Fruit fly (Drosophila melanogaster) whole organism, embryonic: ENCODE measurements around the gene CG13247.

Source experiments
- Atf-2 ChIP-seq: fragments of 200-800 bp; sonication (Bioruptor generic); optimal IDR thresholded peaks from 2 replicates; lab custom pipeline; 2016; ENCODE audit warnings: missing biosample characterization, missing genetic modification characterization
- Atf6 ChIP-seq: fragments of 200-800 bp; sonication (Bioruptor generic); IDR thresholded peaks from 2 replicates; pipeline ENCODE4 v1.3.6; 2022; ENCODE audit warnings: missing biosample characterization, missing genetic modification characterization
- B-H1 ChIP-seq: fragments of 200-800 bp; sonication (Bioruptor generic); IDR thresholded peaks from 3 replicates; pipeline ENCODE4 v1.3.6; 2022; ENCODE audit warnings: missing biosample characterization, missing genetic modification characterization
- BtbVII ChIP-seq: fragments of 200-800 bp; sonication (Bioruptor generic); optimal IDR thresholded peaks from 3 replicates; lab custom pipeline; 2017; ENCODE audit warnings: missing biosample characterization, mild to moderate bottlenecking, missing genetic modification characterization
- CG10959 ChIP-seq: fragments of 200-800 bp; sonication (Bioruptor generic); IDR thresholded peaks from 2 replicates; pipeline ENCODE4 v1.3.6; 2022; ENCODE audit warnings: missing biosample characterization, missing genetic modification characterization
- CG11398 ChIP-seq: fragments of 200-800 bp; sonication (Bioruptor generic); optimal IDR thresholded peaks from 2 replicates; lab custom pipeline; 2016; ENCODE audit warnings: missing biosample characterization, missing genetic modification characterization
- CG11456 ChIP-seq: fragments of 200-800 bp; sonication (Bioruptor generic); IDR thresholded peaks from 3 replicates; pipeline ENCODE4 v1.3.6; 2022; ENCODE audit warnings: missing biosample characterization, missing genetic modification characterization
- CG11695 ChIP-seq: fragments of 200-800 bp; sonication (Bioruptor generic); IDR thresholded peaks from 3 replicates; pipeline ENCODE4 v1.3.6; 2022; ENCODE audit warnings: missing biosample characterization, missing genetic modification characterization
- CG12071 ChIP-seq: fragments of 200-800 bp; sonication (Bioruptor generic); optimal IDR thresholded peaks from 3 replicates; lab custom pipeline; 2018; ENCODE audit warnings: missing biosample characterization, mild to moderate bottlenecking, missing genetic modification characterization
- CG13424 ChIP-seq: fragments of 200-800 bp; sonication (Bioruptor generic); optimal IDR thresholded peaks from 2 replicates; lab custom pipeline; 2019; ENCODE audit warnings: missing biosample characterization, mild to moderate bottlenecking, missing genetic modification characterization, moderate library complexity
- CG14050 ChIP-seq: fragments of 200-800 bp; sonication (Bioruptor generic); IDR thresholded peaks from 3 replicates; pipeline ENCODE4 v1.3.6; 2022; ENCODE audit warnings: missing biosample characterization, missing genetic modification characterization
- CG14667 ChIP-seq: fragments of 200-800 bp; sonication (Bioruptor generic); IDR thresholded peaks from 2 replicates; pipeline ENCODE4 v1.3.6; 2022; ENCODE audit warnings: missing biosample characterization, missing genetic modification characterization
- CG14965 ChIP-seq: fragments of 200-800 bp; sonication (Bioruptor generic); optimal IDR thresholded peaks from 2 replicates; lab custom pipeline; 2016; ENCODE audit warnings: missing biosample characterization, missing genetic modification characterization, borderline replicate concordance
- CG15514 ChIP-seq: fragments of 200-800 bp; sonication (Bioruptor generic); optimal IDR thresholded peaks from 3 replicates; lab custom pipeline; 2017; ENCODE audit warnings: missing biosample characterization, missing genetic modification characterization, mild to moderate bottlenecking, moderate library complexity, missing genetic modification reagents
- CG16863 ChIP-seq: fragments of 200-800 bp; sonication (Bioruptor generic); optimal IDR thresholded peaks from 3 replicates; lab custom pipeline; 2016; ENCODE audit warnings: missing biosample characterization, missing genetic modification characterization
- CG17802 ChIP-seq: fragments of 200-800 bp; sonication (Bioruptor generic); optimal IDR thresholded peaks from 2 replicates; lab custom pipeline; 2018; ENCODE audit warnings: missing biosample characterization, mild to moderate bottlenecking, missing genetic modification characterization, moderate library complexity
- CG3065 ChIP-seq: fragments of 200-800 bp; sonication (Bioruptor generic); optimal IDR thresholded peaks from 2 replicates; lab custom pipeline; 2016; ENCODE audit warnings: missing biosample characterization, missing genetic modification characterization
- CG32772 ChIP-seq: fragments of 200-800 bp; sonication (Bioruptor generic); IDR thresholded peaks from 2 replicates; pipeline ENCODE4 v1.3.6; 2022; ENCODE audit warnings: missing biosample characterization, missing genetic modification characterization
- CG6254 ChIP-seq: fragments of 200-800 bp; sonication (Bioruptor generic); optimal IDR thresholded peaks from 3 replicates; lab custom pipeline; 2017; ENCODE audit warnings: mild to moderate bottlenecking, missing biosample characterization, missing genetic modification reagents, missing genetic modification characterization
- CG6791 ChIP-seq: fragments of 200-800 bp; sonication (Bioruptor generic); IDR thresholded peaks from 3 replicates; pipeline ENCODE4 v1.3.6; 2022; ENCODE audit warnings: missing biosample characterization, missing genetic modification characterization; ENCODE audit not compliant: partially characterized antibody
- CG6854 ChIP-seq: fragments of 200-800 bp; sonication (Bioruptor generic); optimal IDR thresholded peaks from 3 replicates; lab custom pipeline; 2017; ENCODE audit warnings: missing biosample characterization, mild to moderate bottlenecking, missing genetic modification characterization
- CG7271 ChIP-seq: fragments of 200-800 bp; sonication (Bioruptor generic); optimal IDR thresholded peaks from 2 replicates; lab custom pipeline; 2018; ENCODE audit warnings: missing biosample characterization, mild to moderate bottlenecking, missing genetic modification characterization, moderate library complexity
- CG7839 ChIP-seq: fragments of 200-800 bp; sonication (Bioruptor generic); optimal IDR thresholded peaks from 3 replicates; lab custom pipeline; 2018; ENCODE audit warnings: missing biosample characterization, mild to moderate bottlenecking, missing genetic modification characterization, moderate library complexity
- CG7963 ChIP-seq: fragments of 200-800 bp; sonication (Bioruptor generic); IDR thresholded peaks from 3 replicates; pipeline ENCODE4 v1.3.6; 2022; ENCODE audit warnings: missing biosample characterization, missing genetic modification characterization; ENCODE audit not compliant: partially characterized antibody
- CG9876 ChIP-seq: fragments of 200-800 bp; sonication (Bioruptor generic); optimal IDR thresholded peaks from 2 replicates; lab custom pipeline; 2016; ENCODE audit warnings: missing biosample characterization, missing genetic modification characterization
- Max ChIP-seq: fragments of 200-800 bp; sonication (Bioruptor generic); optimal IDR thresholded peaks from 2 replicates; lab custom pipeline; 2016; ENCODE audit warnings: missing biosample characterization, mild to moderate bottlenecking, missing genetic modification characterization
- Scr ChIP-seq: fragments of 200-800 bp; sonication (Bioruptor generic); IDR thresholded peaks from 2 replicates; pipeline ENCODE4 v1.3.6; 2022; ENCODE audit warnings: missing biosample characterization, missing genetic modification characterization; ENCODE audit not compliant: partially characterized antibody
- Side ChIP-seq: fragments of 200-800 bp; sonication (Bioruptor generic); optimal IDR thresholded peaks from 2 replicates; lab custom pipeline; 2016; ENCODE audit warnings: missing biosample characterization, missing genetic modification characterization
- Sry-β ChIP-seq: fragments of 200-800 bp; sonication (Bioruptor generic); optimal IDR thresholded peaks from 2 replicates; lab custom pipeline; 2018; ENCODE audit warnings: missing biosample characterization, mild to moderate bottlenecking, missing genetic modification characterization, moderate library complexity
- Tbp ChIP-seq: fragments of >200 bp; optimal IDR thresholded peaks from 2 replicates; lab custom pipeline; 2018; ENCODE audit warnings: missing biosample characterization, missing genetic modification characterization
- amos ChIP-seq: fragments of 200-800 bp; sonication (Bioruptor generic); IDR thresholded peaks from 2 replicates; pipeline ENCODE4 v1.3.6; 2022; ENCODE audit warnings: missing biosample characterization, missing genetic modification characterization; ENCODE audit not compliant: partially characterized antibody
- az2 ChIP-seq: fragments of 200-800 bp; sonication (Bioruptor generic); optimal IDR thresholded peaks from 3 replicates; lab custom pipeline; 2016; ENCODE audit warnings: missing biosample characterization, missing genetic modification characterization
- crol ChIP-seq: fragments of 200-800 bp; sonication (Bioruptor generic); IDR thresholded peaks from 2 replicates; pipeline ENCODE4 v1.3.6; 2022; ENCODE audit warnings: missing biosample characterization, missing genetic modification characterization
- dmrt99B ChIP-seq: fragments of 200-800 bp; sonication (Bioruptor generic); optimal IDR thresholded peaks from 2 replicates; lab custom pipeline; 2018; ENCODE audit warnings: missing biosample characterization, mild to moderate bottlenecking, missing genetic modification characterization, moderate library complexity
- ems ChIP-seq: fragments of 200-800 bp; sonication (Bioruptor generic); optimal IDR thresholded peaks from 3 replicates; lab custom pipeline; 2016; ENCODE audit warnings: missing biosample characterization, missing genetic modification characterization
- fu2 ChIP-seq: fragments of 200-800 bp; sonication (Bioruptor generic); optimal IDR thresholded peaks from 2 replicates; lab custom pipeline; 2016; ENCODE audit warnings: missing biosample characterization, missing genetic modification characterization
- grau ChIP-seq: fragments of 200-800 bp; optimal IDR thresholded peaks from 3 replicates; lab custom pipeline; 2019; ENCODE audit warnings: missing biosample characterization, mild to moderate bottlenecking, missing genetic modification characterization, moderate library complexity
- insv ChIP-seq, 2 experiments: fragments of 200-800 bp; sonication (Bioruptor generic); optimal IDR thresholded peaks; 3 replicates each; lab custom pipeline; 2016 to 2018; ENCODE audit warnings: missing biosample characterization in 2 of 2, missing genetic modification characterization in 2 of 2
- jing ChIP-seq: fragments of 200-800 bp; sonication (Bioruptor generic); optimal IDR thresholded peaks from 2 replicates; lab custom pipeline; 2018; ENCODE audit warnings: missing biosample characterization, mild to moderate bottlenecking, missing genetic modification characterization
- kni ChIP-seq: fragments of 200-800 bp; sonication (Bioruptor generic); optimal IDR thresholded peaks from 3 replicates; lab custom pipeline; 2017; ENCODE audit warnings: mild to moderate bottlenecking, missing biosample characterization, missing genetic modification reagents, missing genetic modification characterization
- mirr ChIP-seq: fragments of 200-800 bp; sonication (Bioruptor generic); optimal IDR thresholded peaks from 3 replicates; lab custom pipeline; 2018; ENCODE audit warnings: missing biosample characterization, mild to moderate bottlenecking, missing genetic modification characterization
- oc ChIP-seq: fragments of 200-800 bp; sonication (Bioruptor generic); optimal IDR thresholded peaks from 2 replicates; lab custom pipeline; 2018; ENCODE audit warnings: missing biosample characterization, mild to moderate bottlenecking, missing genetic modification characterization, moderate library complexity
- org-1 ChIP-seq: fragments of 200-800 bp; sonication (Bioruptor generic); optimal IDR thresholded peaks from 2 replicates; lab custom pipeline; 2017; ENCODE audit warnings: missing biosample characterization, missing genetic modification characterization
- salm ChIP-seq: fragments of 200-800 bp; sonication (Bioruptor generic); optimal IDR thresholded peaks from 2 replicates; lab custom pipeline; 2018; ENCODE audit warnings: missing biosample characterization, mild to moderate bottlenecking, missing genetic modification characterization
- so ChIP-seq: fragments of 200-800 bp; sonication (Bioruptor generic); IDR thresholded peaks from 3 replicates; pipeline ENCODE4 v1.3.6; 2022; ENCODE audit warnings: missing biosample characterization, missing genetic modification characterization
- ssp ChIP-seq: fragments of 200-800 bp; sonication (Bioruptor generic); IDR thresholded peaks from 2 replicates; pipeline ENCODE4 v1.3.6; 2022; ENCODE audit warnings: missing biosample characterization, missing genetic modification characterization
- trh ChIP-seq: fragments of 200-800 bp; sonication (Bioruptor generic); optimal IDR thresholded peaks from 2 replicates; lab custom pipeline; 2016; ENCODE audit warnings: missing biosample characterization, missing genetic modification characterization
- tup ChIP-seq: fragments of 200-800 bp; sonication (Bioruptor generic); optimal IDR thresholded peaks from 2 replicates; lab custom pipeline; 2016; ENCODE audit warnings: missing biosample characterization, mild to moderate bottlenecking, missing genetic modification characterization, moderate library complexity

Gene CG13247

dm6 chr3L:20398243-20399222 is 28.4 kb downstream of the CG13247 start (continued):
- TF ChIP-seq CG14965 (GFP tag; lab: Kevin White, UChicago) (peak; percentile 38), CG10959 (GFP tag; lab: Robert Waterston, UW) (0 out of 2 replicates have a peak, but pooled peaks have one; percentile 46), oc (tag; lab: Kevin White, UChicago) (peak; percentile 60), Side (GFP tag; lab: Kevin White, UChicago) (peak; percentile 55), CG16863 (GFP tag; lab: Kevin White, UChicago) (peak; percentile 72), trh (peak; percentile 46), tup (peak; percentile 32), az2 (GFP tag; lab: Kevin White, UChicago) (peak; percentile 83), CG12071 (peak; percentile 67), so (GFP tag; lab: Robert Waterston, UW) (peak; percentile 86), Tbp (GFP tag; lab: Kevin White, UChicago) (no peak), jing (GFP tag; lab: Kevin White, UChicago) (peak; percentile 58), CG11398 (GFP tag; lab: Kevin White, UChicago) (peak; percentile 23), grau (tag; lab: Kevin White, UChicago) (peak; percentile 91), fu2 (GFP tag; lab: Kevin White, UChicago) (peak; percentile 70), Max (GFP tag; lab: Kevin White, UChicago) (peak; percentile 83), CG6254 (GFP tag; lab: Kevin White, UChicago) (peak; percentile 44), Atf6 (GFP tag; lab: Robert Waterston, UW) (peak; percentile 84), CG13424 (peak; percentile 91), CG9876 (GFP tag; lab: Kevin White, UChicago) (peak; percentile 6), dmrt99B (tag; lab: Kevin White, UChicago) (peak; percentile 93), CG7271 (peak; percentile 25), CG32772 (GFP tag; lab: Robert Waterston, UW) (peak; percentile 23; the same call in 1 of the 2 replicates), Scr (GFP tag; lab: Robert Waterston, UW) (no peak), B-H1 (GFP tag; lab: Robert Waterston, UW) (peak; percentile 67), kni (GFP tag; lab: Kevin White, UChicago) (peak; percentile 77), insv (GFP tag; optimal IDR thresholded peaks at IDR 0.05; lab: Kevin White, UChicago) (peak in 1 of 2 experiments; percentile 12), CG11456 (GFP tag; lab: Robert Waterston, UW) (peak; percentile 74; the same call in 2 of the 3 replicates), BtbVII (GFP tag; lab: Kevin White, UChicago) (peak; percentile 87), CG7963 (GFP tag; lab: Robert Waterston, UW) (no peak), crol (GFP tag; lab: Robert Waterston, UW) (no peak), ssp (peak; percentile 63), org-1 (GFP tag; lab: Kevin White, UChicago) (peak; percentile 81), CG7839 (peak; percentile 91), CG6791 (GFP tag; lab: Robert Waterston, UW) (no peak), CG11695 (GFP tag; lab: Robert Waterston, UW) (peak; percentile 82), CG3065 (GFP tag; lab: Kevin White, UChicago) (peak; percentile 33), Atf-2 (GFP tag; lab: Kevin White, UChicago) (peak; percentile 63), CG14050 (GFP tag; lab: Robert Waterston, UW) (peak; percentile 69), CG14667 (peak; percentile 47), CG6854 (GFP tag; lab: Kevin White, UChicago) (peak; percentile 87), CG17802 (tag; lab: Kevin White, UChicago) (peak; percentile 56), amos (no peak), mirr (peak; percentile 80), ems (peak; percentile 69), Sry-β (GFP tag; lab: Kevin White, UChicago) (peak; percentile 33), CG15514 (GFP tag; lab: Kevin White, UChicago) (peak; percentile 55), salm (tag; lab: Kevin White, UChicago) (peak; percentile 77)
